Fruit fly (Drosophila melanogaster) whole organism, embryonic: Measurements from ENCODE around the gene CNMa.
A peak's percentile ranks its signal among the peaks of the same experiment; 100 is the strongest.

Source experiments
- Asciz ChIP-seq: fragments of 200-800 bp; sonication (Bioruptor generic); optimal IDR thresholded peaks from 2 replicates; lab custom pipeline; 2017; ENCODE audit warnings: missing biosample characterization, mild to moderate bottlenecking, missing genetic modification characterization, missing genetic modification reagents
- CG11085 ChIP-seq: fragments of 200-800 bp; sonication (Bioruptor generic); IDR thresholded peaks from 2 replicates; pipeline ENCODE4 v1.3.6; 2022; ENCODE audit warnings: missing biosample characterization, missing genetic modification characterization
- CG3065 ChIP-seq: fragments of 200-800 bp; sonication (Bioruptor generic); optimal IDR thresholded peaks from 2 replicates; lab custom pipeline; 2016; ENCODE audit warnings: missing biosample characterization, missing genetic modification characterization
- CG3838 ChIP-seq: fragments of 200-800 bp; sonication (Bioruptor generic); optimal IDR thresholded peaks from 3 replicates; lab custom pipeline; 2016; ENCODE audit warnings: missing biosample characterization, missing genetic modification characterization
- CG3847 ChIP-seq: fragments of 200-800 bp; sonication (Bioruptor generic); IDR thresholded peaks from 2 replicates; pipeline ENCODE4 v1.3.6; 2022; ENCODE audit warnings: missing biosample characterization, missing genetic modification characterization
- CG8388 ChIP-seq: fragments of 200-800 bp; sonication (Bioruptor generic); optimal IDR thresholded peaks from 2 replicates; lab custom pipeline; 2019; ENCODE audit warnings: missing biosample characterization, mild to moderate bottlenecking, missing genetic modification characterization, moderate library complexity
- CG8924 ChIP-seq: fragments of 200-800 bp; optimal IDR thresholded peaks from 3 replicates; lab custom pipeline; 2019; ENCODE audit warnings: missing biosample characterization, mild to moderate bottlenecking, missing genetic modification characterization, moderate library complexity
- CG9215 ChIP-seq: fragments of 200-800 bp; sonication (Bioruptor generic); IDR thresholded peaks from 2 replicates; pipeline ENCODE4 v1.3.6; 2022; ENCODE audit warnings: missing biosample characterization, missing genetic modification characterization
- CHES-1-like ChIP-seq: fragments of 200-800 bp; sonication (Bioruptor generic); optimal IDR thresholded peaks from 2 replicates; lab custom pipeline; 2016; ENCODE audit warnings: missing biosample characterization, missing genetic modification characterization
- CTCF ChIP-seq: fragments of 200-800 bp; sonication (Bioruptor generic); optimal IDR thresholded peaks from 2 replicates; lab custom pipeline; 2017; ENCODE audit warnings: missing biosample characterization, mild to moderate bottlenecking, missing genetic modification characterization, moderate library complexity
- CoRest ChIP-seq: fragments of 200-800 bp; sonication (Bioruptor generic); optimal IDR thresholded peaks from 3 replicates; lab custom pipeline; 2018; ENCODE audit warnings: missing biosample characterization, mild to moderate bottlenecking, missing genetic modification characterization, moderate library complexity
- CrebB ChIP-seq: fragments of 200-800 bp; sonication (Bioruptor generic); optimal IDR thresholded peaks from 3 replicates; lab custom pipeline; 2018; ENCODE audit warnings: missing biosample characterization, mild to moderate bottlenecking, missing genetic modification characterization
- Fer3 ChIP-seq: fragments of 200-800 bp; sonication (Bioruptor generic); optimal IDR thresholded peaks from 2 replicates; lab custom pipeline; 2018; ENCODE audit warnings: missing biosample characterization, mild to moderate bottlenecking, missing genetic modification characterization, moderate library complexity
- HmgZ ChIP-seq: fragments of 200-800 bp; sonication (Bioruptor generic); optimal IDR thresholded peaks from 2 replicates; lab custom pipeline; 2018; ENCODE audit warnings: missing biosample characterization, mild to moderate bottlenecking, missing genetic modification characterization
- Lhr ChIP-seq: fragments of 200-800 bp; sonication (Bioruptor generic); optimal IDR thresholded peaks from 3 replicates; lab custom pipeline; 2017; ENCODE audit warnings: mild to moderate bottlenecking, missing biosample characterization, missing genetic modification reagents, missing genetic modification characterization
- MBD-R2 ChIP-seq: fragments of 200-800 bp; sonication (Bioruptor generic); IDR thresholded peaks from 2 replicates; pipeline ENCODE4 v1.3.6; 2022; ENCODE audit warnings: missing biosample characterization, missing genetic modification characterization
- MESR4 ChIP-seq: fragments of 200-800 bp; sonication (Bioruptor generic); optimal IDR thresholded peaks from 2 replicates; lab custom pipeline; 2018; ENCODE audit warnings: missing biosample characterization, mild to moderate bottlenecking, missing genetic modification characterization, moderate library complexity
- NC2β ChIP-seq: fragments of 200-800 bp; sonication (Bioruptor generic); optimal IDR thresholded peaks from 2 replicates; lab custom pipeline; 2016; ENCODE audit warnings: missing biosample characterization, missing genetic modification characterization
- Opbp ChIP-seq: fragments of 200-800 bp; sonication (Bioruptor generic); IDR thresholded peaks from 3 replicates; pipeline ENCODE4 v1.3.6; 2022; ENCODE audit warnings: missing biosample characterization, missing genetic modification characterization; ENCODE audit not compliant: partially characterized antibody
- Sox100B ChIP-seq: fragments of 200-800 bp; sonication (Bioruptor generic); optimal IDR thresholded peaks from 3 replicates; lab custom pipeline; 2018; ENCODE audit warnings: missing biosample characterization, mild to moderate bottlenecking, missing genetic modification characterization
- YL-1 ChIP-seq: fragments of 200-800 bp; sonication (Bioruptor generic); optimal IDR thresholded peaks from 3 replicates; lab custom pipeline; 2017; ENCODE audit warnings: missing biosample characterization, mild to moderate bottlenecking, missing genetic modification characterization
- az2 ChIP-seq: fragments of 200-800 bp; sonication (Bioruptor generic); optimal IDR thresholded peaks from 3 replicates; lab custom pipeline; 2016; ENCODE audit warnings: missing biosample characterization, missing genetic modification characterization
- cad ChIP-seq: fragments of >200 bp; optimal IDR thresholded peaks from 2 replicates; lab custom pipeline; 2017; ENCODE audit warnings: missing biosample characterization, missing genetic modification characterization
- chif ChIP-seq, 2 experiments: fragments of 200-800 bp; sonication (Bioruptor generic); optimal IDR thresholded peaks; 3 replicates each; lab custom pipeline; 2016; ENCODE audit warnings: missing biosample characterization in 2 of 2, missing genetic modification characterization in 2 of 2
- corto ChIP-seq: fragments of 200-800 bp; sonication (Bioruptor generic); optimal IDR thresholded peaks from 2 replicates; lab custom pipeline; 2016; ENCODE audit warnings: missing biosample characterization, mild to moderate bottlenecking, missing genetic modification characterization, moderate library complexity
- crp ChIP-seq, 2 experiments: fragments of 200-800 bp; sonication (Bioruptor generic); optimal IDR thresholded peaks; 2 replicates in 1 of 2; 3 replicates in 1 of 2; lab custom pipeline; 2017; ENCODE audit warnings: missing biosample characterization in 2 of 2, missing genetic modification characterization in 2 of 2, mild to moderate bottlenecking in 1 of 2, moderate library complexity in 1 of 2
- dimm ChIP-seq: fragments of 200-800 bp; sonication (Bioruptor generic); IDR thresholded peaks from 2 replicates; pipeline ENCODE4 v1.3.6; 2022; ENCODE audit warnings: missing biosample characterization, missing genetic modification characterization
- dmrt99B ChIP-seq: fragments of 200-800 bp; sonication (Bioruptor generic); optimal IDR thresholded peaks from 2 replicates; lab custom pipeline; 2018; ENCODE audit warnings: missing biosample characterization, mild to moderate bottlenecking, missing genetic modification characterization, moderate library complexity
- dpn ChIP-seq, 2 experiments: fragments of 200-800 bp; sonication (Bioruptor generic); optimal IDR thresholded peaks; 3 replicates each; lab custom pipeline; 2016; ENCODE audit warnings: missing biosample characterization in 2 of 2, missing genetic modification characterization in 2 of 2
- eve ChIP-seq, 2 experiments: fragments of >200 bp; optimal IDR thresholded peaks; 2 replicates each; lab custom pipeline; 2017; ENCODE audit warnings: missing biosample characterization in 2 of 2, missing genetic modification characterization in 2 of 2
- eyg ChIP-seq: fragments of 200-800 bp; sonication (Bioruptor generic); optimal IDR thresholded peaks from 3 replicates; lab custom pipeline; 2016; ENCODE audit warnings: missing biosample characterization, missing genetic modification characterization
- fru ChIP-seq: fragments of >200 bp; optimal IDR thresholded peaks from 2 replicates; lab custom pipeline; 2017
- gfzf ChIP-seq: fragments of 200-800 bp; sonication (Bioruptor generic); optimal IDR thresholded peaks from 2 replicates; lab custom pipeline; 2016; ENCODE audit warnings: missing biosample characterization, mild to moderate bottlenecking, missing genetic modification characterization, moderate library complexity
- lola ChIP-seq, 3 experiments: fragments of >200 bp in 2 of 3; fragments of 200-800 bp in 1 of 3; sonication (Bioruptor generic) in 1 of 3; optimal IDR thresholded peaks; 2 replicates each; lab custom pipeline; 2017 to 2019; ENCODE audit warnings: missing biosample characterization in 3 of 3, missing genetic modification characterization in 3 of 3, mild to moderate bottlenecking in 1 of 3, moderate library complexity in 1 of 3
- prd ChIP-seq, 3 experiments: fragments of >200 bp in 2 of 3; fragments of 200-800 bp in 1 of 3; sonication (Bioruptor generic) in 1 of 3; optimal IDR thresholded peaks in 2 of 3; IDR thresholded peaks in 1 of 3; 2 replicates in 2 of 3; 3 replicates in 1 of 3; pipeline versions ENCODE4 v1.3.6 to Lab custom; 2017 to 2022; ENCODE audit warnings: missing biosample characterization in 1 of 3, missing genetic modification characterization in 1 of 3
- sens ChIP-seq: fragments of 200-800 bp; sonication (Bioruptor generic); peaks from one replicate; lab custom pipeline; 2016; ENCODE audit warnings: missing biosample characterization, missing genetic modification characterization
- sqz ChIP-seq: fragments of 200-800 bp; sonication (Bioruptor generic); optimal IDR thresholded peaks from 3 replicates; lab custom pipeline; 2018; ENCODE audit warnings: missing biosample characterization, mild to moderate bottlenecking, missing genetic modification characterization
- stwl ChIP-seq: fragments of 200-800 bp; sonication (Bioruptor generic); optimal IDR thresholded peaks from 3 replicates; lab custom pipeline; 2018; ENCODE audit warnings: missing biosample characterization, mild to moderate bottlenecking, missing genetic modification characterization, moderate library complexity
- usp ChIP-seq: fragments of >200 bp; optimal IDR thresholded peaks from 2 replicates; lab custom pipeline; 2017; ENCODE audit warnings: missing biosample characterization, missing genetic modification characterization
- vnd ChIP-seq: fragments of 200-800 bp; sonication (Bioruptor generic); IDR thresholded peaks from 3 replicates; pipeline ENCODE4 v1.3.6; 2022; ENCODE audit warnings: missing biosample characterization, missing genetic modification characterization; ENCODE audit not compliant: partially characterized antibody

CNMa gene

DNA sequence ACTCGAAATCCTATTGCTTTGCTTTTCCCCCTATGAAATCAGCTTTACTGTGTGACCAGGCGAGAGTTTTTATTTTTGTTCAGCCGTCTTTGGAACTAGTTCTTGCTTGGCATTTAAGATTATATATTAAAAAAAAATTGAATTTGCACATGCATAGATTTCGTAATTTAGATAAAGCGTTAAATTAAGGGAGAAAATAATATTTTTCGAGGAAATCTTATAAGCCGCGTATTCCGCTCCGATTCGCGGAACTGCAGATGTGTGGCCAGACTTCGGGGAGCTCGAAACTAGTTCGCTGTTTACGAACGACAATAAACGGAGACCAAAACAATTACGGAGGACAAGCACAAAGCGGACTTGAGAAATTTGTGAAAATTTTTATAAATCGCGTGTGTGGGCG, 52.6 kb downstream of the CNMa start, which contains the start of the genes JTBR and CG42676 (continued):
- TF ChIP-seq dpn (GFP tag; optimal IDR thresholded peaks at IDR 0.05; lab: Kevin White, UChicago) (peak in 1 of 2 experiments; percentile 30), Opbp (no peak; the same call in 2 of the 3 replicates), YL-1 (peak; percentile 94), lola (GFP tag; optimal IDR thresholded peaks at IDR 0.05; lab: Kevin White, UChicago) (peak in 1 of 3 experiments; percentile 35), CoRest (tag; lab: Kevin White, UChicago) (peak; percentile 42), Lhr (peak; percentile 75), MESR4 (peak; percentile 16), CHES-1-like (peak; percentile 53), CG3838 (no peak), CG9215 (GFP tag; lab: Robert Waterston, UW) (no peak), eyg (no peak), fru (lab: Kevin White, UChicago) (no peak), CrebB (tag; lab: Kevin White, UChicago) (no peak), crp (GFP tag; optimal IDR thresholded peaks at IDR 0.05; lab: Kevin White, UChicago) (peak in 1 of 2 experiments; percentile 52), corto (GFP tag; lab: Kevin White, UChicago) (no peak), gfzf (GFP tag; lab: Kevin White, UChicago) (peak; percentile 73), HmgZ (peak; percentile 28), CG8924 (no peak), MBD-R2 (GFP tag; lab: Robert Waterston, UW) (peak; percentile 82; the same call in 1 of the 2 replicates), Asciz (GFP tag; lab: Kevin White, UChicago) (no peak), eve (GFP tag; optimal IDR thresholded peaks at IDR 0.05; lab: Kevin White, UChicago) (no peak), dimm (GFP tag; lab: Robert Waterston, UW) (no peak), cad (peak; percentile 51), dmrt99B (no peak), chif (GFP tag; optimal IDR thresholded peaks at IDR 0.05; lab: Kevin White, UChicago) (peak in 1 of 2 experiments; percentile 8), CG11085 (GFP tag; lab: Robert Waterston, UW) (no peak), CG3847 (GFP tag; lab: Robert Waterston, UW) (no peak), Sox100B (GFP tag; lab: Kevin White, UChicago) (no peak), CTCF (peak; percentile 14), az2 (GFP tag; lab: Kevin White, UChicago) (no peak), vnd (GFP tag; lab: Robert Waterston, UW) (0 out of 3 replicates have a peak, but pooled peaks have one; percentile 28), prd (optimal IDR thresholded peaks at IDR 0.05; lab: Kevin White, UChicago) (no peak), prd (GFP tag; IDR thresholded peaks at IDR 0.05; lab: Robert Waterston, UW) (0 out of 3 replicates have a peak, but pooled peaks have one; percentile 18), usp (no peak), sqz (GFP tag; lab: Kevin White, UChicago) (no peak), NC2β (GFP tag; lab: Kevin White, UChicago) (peak; percentile 16), CG8388 (no peak), sens (peak; percentile 71), Fer3 (tag; lab: Kevin White, UChicago) (no peak), stwl (peak; percentile 75), CG3065 (GFP tag; lab: Kevin White, UChicago) (no peak)
